Worm (Caenorhabditis elegans) whole organism, midembryonic: Measurements from ENCODE around the gene F17C11.13.
A peak's percentile ranks its signal among the peaks of the same experiment; 100 is the strongest.

Experiments
- T22C8.4 ChIP-seq: fragments of 200-800 bp; sonication (Bioruptor generic); IDR thresholded peaks from 2 replicates; pipeline ENCODE4 v1.3.6; 2022; ENCODE audit warnings: missing genetic modification characterization, missing compliant biosample characterization
- cog-1 ChIP-seq: sonication (generic microtip); optimal IDR thresholded peaks from 2 replicates; lab custom pipeline; 2016; ENCODE audit warnings: missing genetic modification characterization, missing compliant biosample characterization
- flt-1 ChIP-seq: fragments of 200-800 bp; sonication (Bioruptor generic); IDR thresholded peaks from 2 replicates; pipeline ENCODE4 v1.3.6; 2022; ENCODE audit warnings: missing genetic modification characterization, missing compliant biosample characterization
- ztf-23 ChIP-seq: fragments of 200-800 bp; sonication (Bioruptor generic); IDR thresholded peaks from 2 replicates; pipeline ENCODE4 v1.3.6; 2022; ENCODE audit warnings: missing genetic modification reagents, missing genetic modification characterization, missing compliant biosample characterization
- ztf-29 ChIP-seq: fragments of 200-800 bp; sonication (Bioruptor generic); IDR thresholded peaks from 2 replicates; pipeline ENCODE4 v1.3.6; 2022; ENCODE audit warnings: missing genetic modification reagents, missing genetic modification characterization, missing compliant biosample characterization

ce11 chrV:10965501-10965900 lies 9.8 kb downstream of the F17C11.13 start, which contains the start of the genes ctf-4 and eef-1G:
- no peak for TF ChIP-seq ztf-29
- peak; percentile 86 for TF ChIP-seq cog-1
- TF ChIP-seq flt-1 = peak; percentile 69
- TF ChIP-seq ztf-23 (GFP tag; lab: Robert Waterston, UW) = peak; percentile 100
- TF ChIP-seq T22C8.4 = 0 out of 2 replicates have a peak, but pooled peaks have one; percentile 25
